Worm (Caenorhabditis elegans) whole organism, mixed stage, embryonic: ENCODE results near the gene ZK697.8.

Source experiments
- M03D4.4 ChIP-seq: sonication (generic microtip); optimal IDR thresholded peaks from 2 replicates; lab custom pipeline; 2017; ENCODE audit warnings: mild to moderate bottlenecking, missing genetic modification characterization, missing compliant biosample characterization
- bed-3 ChIP-seq: fragments of 200-800 bp; sonication (Bioruptor generic); optimal IDR thresholded peaks from 3 replicates; lab custom pipeline; 2018; ENCODE audit warnings: mild to moderate bottlenecking, missing genetic modification characterization, moderate library complexity, missing compliant biosample characterization
- blmp-1 ChIP-seq: fragments of 150-350 bp; optimal IDR thresholded peaks from 2 replicates; lab custom pipeline; 2014; ENCODE audit warnings: missing biosample characterization, missing genetic modification characterization
- ceh-39 ChIP-seq: fragments of 150-350 bp; optimal IDR thresholded peaks from 2 replicates; lab custom pipeline; 2014; ENCODE audit warnings: missing biosample characterization, missing genetic modification characterization
- ceh-43 ChIP-seq: fragments of 200-800 bp; sonication (Bioruptor generic); optimal IDR thresholded peaks from 2 replicates; lab custom pipeline; 2018; ENCODE audit warnings: mild to moderate bottlenecking, missing genetic modification characterization, moderate library complexity, missing compliant biosample characterization
- ces-1 ChIP-seq: fragments of 150-350 bp; optimal IDR thresholded peaks from 2 replicates; lab custom pipeline; 2014; ENCODE audit warnings: missing biosample characterization, missing genetic modification reagents, missing genetic modification characterization
- cnd-1 ChIP-seq: fragments of 200-800 bp; sonication (Bioruptor generic); optimal IDR thresholded peaks from 2 replicates; lab custom pipeline; 2018; ENCODE audit warnings: mild to moderate bottlenecking, missing genetic modification characterization, missing compliant biosample characterization
- elt-1 ChIP-seq: sonication (generic microtip); optimal IDR thresholded peaks from 2 replicates; lab custom pipeline; 2017; ENCODE audit warnings: missing genetic modification characterization, mild to moderate bottlenecking, missing compliant biosample characterization, antibody characterized with exemption, moderate library complexity, borderline replicate concordance; ENCODE audit not compliant: insufficient read depth
- elt-3 ChIP-seq: fragments of 150-350 bp; optimal IDR thresholded peaks from 2 replicates; lab custom pipeline; 2014; ENCODE audit warnings: missing biosample characterization, missing genetic modification characterization
- flh-1 ChIP-seq: fragments of 200-800 bp; sonication (Bioruptor generic); optimal IDR thresholded peaks from 2 replicates; lab custom pipeline; 2018; ENCODE audit warnings: mild to moderate bottlenecking, missing genetic modification characterization, moderate library complexity, missing compliant biosample characterization
- ham-2 ChIP-seq: fragments of 200-800 bp; sonication (Bioruptor generic); optimal IDR thresholded peaks from 2 replicates; lab custom pipeline; 2018; ENCODE audit warnings: mild to moderate bottlenecking, missing genetic modification characterization, missing compliant biosample characterization
- lin-13 ChIP-seq: fragments of 150-350 bp; optimal IDR thresholded peaks from 2 replicates; lab custom pipeline; 2014; ENCODE audit warnings: missing biosample characterization, missing genetic modification characterization
- lin-32 ChIP-seq: fragments of 200-800 bp; sonication (Bioruptor generic); optimal IDR thresholded peaks from 2 replicates; lab custom pipeline; 2018; ENCODE audit warnings: mild to moderate bottlenecking, missing genetic modification characterization, missing compliant biosample characterization
- mab-5 ChIP-seq: fragments of 150-350 bp; optimal IDR thresholded peaks from 2 replicates; lab custom pipeline; 2014; ENCODE audit warnings: missing biosample characterization, missing genetic modification characterization
- mep-1 ChIP-seq: fragments of 150-350 bp; optimal IDR thresholded peaks from 2 replicates; lab custom pipeline; 2017; ENCODE audit warnings: missing biosample characterization, missing genetic modification reagents, missing genetic modification characterization, inconsistent platforms
- mls-2 ChIP-seq: sonication (generic microtip); optimal IDR thresholded peaks from 2 replicates; lab custom pipeline; 2016; ENCODE audit warnings: mild to moderate bottlenecking, missing genetic modification characterization, moderate library complexity, missing compliant biosample characterization
- nhr-2 ChIP-seq: fragments of 150-350 bp; optimal IDR thresholded peaks from 2 replicates; lab custom pipeline; 2014; ENCODE audit warnings: missing biosample characterization, missing genetic modification characterization
- nhr-237 ChIP-seq: fragments of 150-350 bp; optimal IDR thresholded peaks from 2 replicates; lab custom pipeline; 2014; ENCODE audit warnings: missing biosample characterization, missing genetic modification characterization
- nhr-28 ChIP-seq: fragments of 150-350 bp; optimal IDR thresholded peaks from 2 replicates; lab custom pipeline; 2014; ENCODE audit warnings: missing biosample characterization, missing genetic modification characterization
- nhr-76 ChIP-seq: sonication (generic microtip); optimal IDR thresholded peaks from 2 replicates; lab custom pipeline; 2017; ENCODE audit warnings: missing biosample characterization, missing genetic modification characterization
- pha-4 ChIP-seq: fragments of 150-350 bp; optimal IDR thresholded peaks from 2 replicates; lab custom pipeline; 2018; ENCODE audit warnings: missing biosample characterization, missing genetic modification reagents, missing genetic modification characterization
- sem-2 ChIP-seq: fragments of 200-800 bp; sonication (Bioruptor generic); optimal IDR thresholded peaks from 2 replicates; lab custom pipeline; 2018; ENCODE audit warnings: mild to moderate bottlenecking, missing genetic modification characterization, missing compliant biosample characterization
- snpc-4 ChIP-seq: fragments of 150-350 bp; optimal IDR thresholded peaks from 2 replicates; lab custom pipeline; 2014; ENCODE audit warnings: missing biosample characterization, missing genetic modification characterization
- tbx-8 ChIP-seq: fragments of 200-800 bp; sonication (Bioruptor generic); optimal IDR thresholded peaks from 2 replicates; lab custom pipeline; 2018; ENCODE audit warnings: mild to moderate bottlenecking, missing genetic modification characterization, moderate library complexity, missing compliant biosample characterization
- unc-120 ChIP-seq: sonication (generic microtip); optimal IDR thresholded peaks from 2 replicates; lab custom pipeline; 2017; ENCODE audit warnings: missing genetic modification characterization, missing compliant biosample characterization; ENCODE audit not compliant: poor library complexity, severe bottlenecking
- unc-39 ChIP-seq: fragments of 150-350 bp; optimal IDR thresholded peaks from 2 replicates; lab custom pipeline; 2014; ENCODE audit warnings: missing biosample characterization, missing genetic modification characterization
- unc-62 ChIP-seq: fragments of 150-350 bp; optimal IDR thresholded peaks from 2 replicates; lab custom pipeline; 2014; ENCODE audit warnings: missing biosample characterization, missing genetic modification reagents, missing genetic modification characterization
- zip-8 ChIP-seq: fragments of 150-350 bp; optimal IDR thresholded peaks from 2 replicates; lab custom pipeline; 2014; ENCODE audit warnings: missing biosample characterization, missing genetic modification characterization
- ztf-11 ChIP-seq: fragments of 150-350 bp; optimal IDR thresholded peaks from 2 replicates; lab custom pipeline; 2014; ENCODE audit warnings: missing biosample characterization, missing genetic modification characterization

ZK697.8 gene

ce11 chrV:1781922-1782321, 33.0 kb upstream of the ZK697.8 start, which contains the start of gene F36H9.5:
TSS of gene F36H9.5 (minus strand) at chrV:1782022.
- TF ChIP-seq zip-8 (tag; lab: Kevin White, UChicago) (no peak), nhr-28 (tag; lab: Kevin White, UChicago) (no peak), ceh-39 (tag; lab: Kevin White, UChicago) (no peak), cnd-1 (tag; lab: Kevin White, UChicago) (no peak), unc-62 (no peak), lin-13 (no peak), mep-1 (tag; lab: Kevin White, UChicago) (no peak), M03D4.4 (tag; lab: Kevin White, UChicago) (no peak), flh-1 (GFP tag; lab: Kevin White, UChicago) (no peak), unc-120 (no peak), bed-3 (GFP tag; lab: Kevin White, UChicago) (no peak), elt-1 (tag; lab: Kevin White, UChicago) (no peak), pha-4 (no peak), tbx-8 (GFP tag; lab: Kevin White, UChicago) (no peak), mls-2 (no peak), snpc-4 (tag; lab: Kevin White, UChicago) (no peak), nhr-2 (tag; lab: Kevin White, UChicago) (no peak), ztf-11 (tag; lab: Kevin White, UChicago) (no peak), elt-3 (tag; lab: Kevin White, UChicago) (no peak), unc-39 (tag; lab: Kevin White, UChicago) (no peak)

- no peak for TF ChIP-seq bed-3 (GFP tag; lab: Kevin White, UChicago)
These were observed 31.0 kb upstream of the ZK697.8 start for ce11 chrV:1779994-1780393.

- TF ChIP-seq ceh-39 (tag; lab: Kevin White, UChicago) (no peak), nhr-237 (tag; lab: Kevin White, UChicago) (no peak), ham-2 (no peak), tbx-8 (GFP tag; lab: Kevin White, UChicago) (no peak), unc-62 (no peak), M03D4.4 (tag; lab: Kevin White, UChicago) (no peak), mep-1 (tag; lab: Kevin White, UChicago) (no peak)
These were observed 30.2 kb upstream of the ZK697.8 start, which contains the start of gene F36H9.4 for ce11 chrV:1779136-1779535. TSS of gene F36H9.4 (minus strand) at chrV:1779236.

- TF ChIP-seq nhr-28 (tag; lab: Kevin White, UChicago): no peak
- peak; percentile 78 for TF ChIP-seq ces-1 (GFP tag; lab: Kevin White, UChicago)
These were observed 26.1 kb upstream of the ZK697.8 start, which contains the start of gene F36H9.7 for ce11 chrV:1774874-1775589. TSS of gene F36H9.7 (minus strand) at chrV:1774924.

ce11 chrV:1773120-1773519, 24.2 kb upstream of the ZK697.8 start:
- TF ChIP-seq nhr-2 (tag; lab: Kevin White, UChicago) (no peak), flh-1 (GFP tag; lab: Kevin White, UChicago) (no peak), blmp-1 (no peak), tbx-8 (GFP tag; lab: Kevin White, UChicago) (no peak), ces-1 (GFP tag; lab: Kevin White, UChicago) (no peak), bed-3 (GFP tag; lab: Kevin White, UChicago) (no peak), mab-5 (no peak), mls-2 (no peak), sem-2 (GFP tag; lab: Kevin White, UChicago) (no peak), unc-120 (no peak), ceh-39 (tag; lab: Kevin White, UChicago) (no peak), nhr-76 (no peak), unc-62 (no peak), elt-1 (tag; lab: Kevin White, UChicago) (no peak), lin-13 (no peak), snpc-4 (tag; lab: Kevin White, UChicago) (no peak), ztf-11 (tag; lab: Kevin White, UChicago) (no peak), ceh-43 (GFP tag; lab: Kevin White, UChicago) (no peak), lin-32 (GFP tag; lab: Kevin White, UChicago) (no peak), elt-3 (tag; lab: Kevin White, UChicago) (no peak)
